Worm (Caenorhabditis elegans): Measurements from ENCODE around the gene egrh-2.

- TF ChIP-seq lin-35 (GFP tag; optimal IDR thresholded peaks at IDR 0.05) = no peak
- TF ChIP-seq ceh-88 (GFP tag; IDR thresholded peaks at IDR 0.05) = no peak
These were observed 13.9 kb downstream of the egrh-2 start for ce11 chrIV:976372-976771.
